Worm (Caenorhabditis elegans) whole organism, early embryonic: ENCODE measurements around the gene lron-3.

Source experiments
- B0310.2 ChIP-seq: sonication (generic microtip); optimal IDR thresholded peaks from 2 replicates; lab custom pipeline; 2016; ENCODE audit warnings: mild to moderate bottlenecking, missing genetic modification characterization, missing compliant biosample characterization
- F13C5.2 ChIP-seq: sonication (generic microtip); optimal IDR thresholded peaks from 2 replicates; lab custom pipeline; 2017; ENCODE audit warnings: mild to moderate bottlenecking, missing genetic modification characterization, inconsistent platforms, missing compliant biosample characterization
- aly-1 ChIP-seq: sonication (generic microtip); optimal IDR thresholded peaks from 2 replicates; lab custom pipeline; 2016; ENCODE audit warnings: missing genetic modification characterization, missing compliant biosample characterization
- ama-1 ChIP-seq: fragments of 150-350 bp; optimal IDR thresholded peaks from 2 replicates; lab custom pipeline; 2014
- ceh-13 ChIP-seq: fragments of 200-800 bp; sonication (Bioruptor generic); optimal IDR thresholded peaks from 2 replicates; lab custom pipeline; 2018; ENCODE audit warnings: mild to moderate bottlenecking, missing genetic modification characterization, missing compliant biosample characterization
- ceh-36 ChIP-seq: sonication (generic microtip); optimal IDR thresholded peaks from 2 replicates; lab custom pipeline; 2016; ENCODE audit warnings: missing genetic modification characterization, inconsistent platforms, missing compliant biosample characterization
- ets-7 ChIP-seq: sonication (generic microtip); optimal IDR thresholded peaks from 2 replicates; lab custom pipeline; 2016; ENCODE audit warnings: missing genotype, missing genetic modification characterization, missing compliant biosample characterization
- flt-1 ChIP-seq: fragments of 200-800 bp; sonication (Bioruptor generic); IDR thresholded peaks from 2 replicates; pipeline ENCODE4 v1.3.6; 2022; ENCODE audit warnings: missing genetic modification characterization, missing compliant biosample characterization
- hmbx-1 ChIP-seq: sonication (generic microtip); optimal IDR thresholded peaks from 2 replicates; lab custom pipeline; 2016; ENCODE audit warnings: mild to moderate bottlenecking, missing genetic modification characterization, missing compliant biosample characterization
- hmg-4 ChIP-seq: fragments of 200-800 bp; sonication (Bioruptor generic); optimal IDR thresholded peaks from 2 replicates; lab custom pipeline; 2018; ENCODE audit warnings: mild to moderate bottlenecking, missing genetic modification characterization, missing compliant biosample characterization
- hnd-1 ChIP-seq: sonication (generic microtip); optimal IDR thresholded peaks from 2 replicates; lab custom pipeline; 2016; ENCODE audit warnings: missing genetic modification characterization, missing compliant biosample characterization
- pes-1 ChIP-seq: fragments of 200-800 bp; sonication (Bioruptor generic); IDR thresholded peaks from 2 replicates; pipeline ENCODE4 v1.3.6; 2022; ENCODE audit warnings: missing genetic modification reagents, missing genetic modification characterization, missing compliant biosample characterization
- scrt-1 ChIP-seq: fragments of 200-800 bp; sonication (Bioruptor generic); IDR thresholded peaks from 2 replicates; pipeline ENCODE4 v1.3.6; 2022; ENCODE audit warnings: missing genetic modification characterization, missing compliant biosample characterization
- sea-1 ChIP-seq: fragments of 200-800 bp; sonication (Bioruptor generic); conservative IDR thresholded peaks from 2 replicates; pipeline ENCODE4 v1.3.6; 2022; ENCODE audit warnings: missing genetic modification characterization, missing compliant biosample characterization
- tbx-11 ChIP-seq: fragments of 200-800 bp; sonication (Bioruptor generic); IDR thresholded peaks from 2 replicates; pipeline ENCODE4 v1.3.6; 2022; ENCODE audit warnings: missing genetic modification characterization, missing compliant biosample characterization
- tbx-37 ChIP-seq: fragments of 200-800 bp; sonication (Bioruptor generic); conservative IDR thresholded peaks from 2 replicates; pipeline ENCODE4 v1.3.6; 2022; ENCODE audit warnings: missing genetic modification reagents, missing genetic modification characterization, missing compliant biosample characterization
- tra-4 ChIP-seq: sonication (generic microtip); optimal IDR thresholded peaks from 2 replicates; lab custom pipeline; 2017; ENCODE audit warnings: missing genetic modification characterization, missing compliant biosample characterization

The lron-3 gene

DNA sequence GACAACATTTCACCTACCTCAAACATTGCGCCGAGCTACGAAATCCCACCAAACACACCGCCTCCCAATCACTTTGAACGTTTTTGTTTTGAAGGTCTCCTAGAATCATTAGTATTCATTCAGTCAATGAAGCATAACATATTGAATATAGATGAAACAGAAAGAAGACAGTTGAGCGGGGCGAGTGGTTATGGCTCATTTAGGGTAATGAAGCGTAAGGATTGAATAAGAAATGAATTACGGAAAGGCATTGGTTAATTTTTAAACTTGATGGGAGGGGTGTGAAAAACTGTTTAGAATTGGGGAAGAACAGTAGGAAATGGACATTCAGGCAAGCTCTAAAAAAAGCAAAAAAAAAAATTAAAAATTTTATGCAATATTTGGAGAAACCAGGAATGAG is at the start of gene lron-3:
Gene lron-3 (minus strand): TSS at position 101 of the 400 bp plus-strand sequence.
- TF ChIP-seq ama-1 (lab: Kevin White, UChicago) = no peak

- TF ChIP-seq F13C5.2 (tag; lab: Kevin White, UChicago) = peak; percentile 18
- TF ChIP-seq ceh-36 = no peak
- peak; percentile 83 for TF ChIP-seq hmg-4 (GFP tag; lab: Kevin White, UChicago)
- TF ChIP-seq sea-1 (GFP tag; lab: Robert Waterston, UW) = 0 out of 2 replicates have a peak, but pooled peaks have one; percentile 39
- TF ChIP-seq aly-1 (tag; lab: Kevin White, UChicago) = peak; percentile 22
- no peak for TF ChIP-seq scrt-1 (GFP tag; lab: Robert Waterston, UW)
- TF ChIP-seq B0310.2 (tag; lab: Kevin White, UChicago) = peak; percentile 22
- peak; percentile 45; the same call in 1 of the 2 replicates for TF ChIP-seq pes-1 (GFP tag; lab: Robert Waterston, UW)
- TF ChIP-seq flt-1 (GFP tag; lab: Robert Waterston, UW) = no peak
- no peak for TF ChIP-seq hnd-1
These were observed 49.0 kb upstream of the lron-3 start, which contains the start of gene rab-14 for ce11 chrX:15606585-15607276. rab-14 (minus strand) TSS chrX:15606635.

DNA sequence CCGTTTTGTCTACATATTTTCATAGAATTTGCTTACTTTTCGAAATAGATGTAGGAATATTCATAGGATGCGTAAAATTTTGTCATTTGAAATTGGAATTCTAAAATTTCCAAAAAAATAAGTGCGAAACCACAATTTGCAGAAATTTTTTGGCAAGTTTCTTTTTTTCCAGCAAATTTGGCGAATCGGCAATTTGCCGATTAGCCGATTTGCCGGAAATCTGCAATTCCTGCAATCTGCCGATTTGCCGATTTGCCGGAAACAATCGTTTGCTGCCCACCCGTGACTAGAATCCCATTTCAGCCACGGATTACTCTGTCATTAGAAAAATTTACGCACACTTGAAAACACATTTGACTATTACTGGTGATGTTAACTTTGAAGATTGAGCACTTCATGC is 46.5 kb upstream of the lron-3 start:
- TF ChIP-seq aly-1 (tag; lab: Kevin White, UChicago) = no peak
- no peak for TF ChIP-seq tbx-11 (GFP tag; lab: Robert Waterston, UW)
- no peak for TF ChIP-seq hmbx-1 (tag; lab: Kevin White, UChicago)
- no peak for TF ChIP-seq scrt-1 (GFP tag; lab: Robert Waterston, UW)
- TF ChIP-seq ama-1 (lab: Kevin White, UChicago) = no peak
- no peak for TF ChIP-seq hnd-1
- no peak for TF ChIP-seq tra-4
- TF ChIP-seq flt-1 (GFP tag; lab: Robert Waterston, UW) = no peak
- TF ChIP-seq ets-7 (tag; lab: Kevin White, UChicago) = no peak
- TF ChIP-seq hmg-4 (GFP tag; lab: Kevin White, UChicago) = no peak
- no peak for TF ChIP-seq B0310.2 (tag; lab: Kevin White, UChicago)
- TF ChIP-seq ceh-36 = no peak
- no peak for TF ChIP-seq F13C5.2 (tag; lab: Kevin White, UChicago)
- no peak for TF ChIP-seq ceh-13

ce11 chrX:15600512-15601117 is 42.9 kb upstream of the lron-3 start, which contains the start of gene ent-2:
ent-2 (plus strand) TSS chrX:15601067.
- TF ChIP-seq hnd-1 = no peak
- TF ChIP-seq hmg-4 (GFP tag; lab: Kevin White, UChicago) = peak; percentile 55
- TF ChIP-seq flt-1 (GFP tag; lab: Robert Waterston, UW) = no peak
- no peak for TF ChIP-seq ceh-36
- no peak for TF ChIP-seq tra-4

- TF ChIP-seq hmg-4 (GFP tag; lab: Kevin White, UChicago) = no peak
- no peak for TF ChIP-seq B0310.2 (tag; lab: Kevin White, UChicago)
- TF ChIP-seq scrt-1 (GFP tag; lab: Robert Waterston, UW) = no peak
- TF ChIP-seq ets-7 (tag; lab: Kevin White, UChicago) = no peak
- no peak for TF ChIP-seq ceh-13
- no peak for TF ChIP-seq aly-1 (tag; lab: Kevin White, UChicago)
- TF ChIP-seq tra-4 = no peak
- no peak for TF ChIP-seq ama-1 (lab: Kevin White, UChicago)
- TF ChIP-seq hnd-1 = no peak
- no peak for TF ChIP-seq tbx-11 (GFP tag; lab: Robert Waterston, UW)
- no peak for TF ChIP-seq ceh-36
- no peak for TF ChIP-seq sea-1 (GFP tag; lab: Robert Waterston, UW)
- TF ChIP-seq pes-1 (GFP tag; lab: Robert Waterston, UW) = no peak
These were observed 42.2 kb upstream of the lron-3 start for ce11 chrX:15599925-15600324.

ce11 chrX:15598661-15599384 is 41.1 kb upstream of the lron-3 start:
- TF ChIP-seq ceh-13 (no peak), B0310.2 (tag; lab: Kevin White, UChicago) (no peak), ceh-36 (no peak), F13C5.2 (tag; lab: Kevin White, UChicago) (no peak), ets-7 (tag; lab: Kevin White, UChicago) (no peak), hnd-1 (no peak), tbx-11 (GFP tag; lab: Robert Waterston, UW) (no peak), aly-1 (tag; lab: Kevin White, UChicago) (no peak)

- no peak for TF ChIP-seq hnd-1
- no peak for TF ChIP-seq pes-1 (GFP tag; lab: Robert Waterston, UW)
- TF ChIP-seq hmbx-1 (tag; lab: Kevin White, UChicago) = no peak
- no peak for TF ChIP-seq ama-1 (lab: Kevin White, UChicago)
- no peak for TF ChIP-seq ceh-13
- no peak for TF ChIP-seq sea-1 (GFP tag; lab: Robert Waterston, UW)
- TF ChIP-seq tbx-37 (GFP tag; lab: Robert Waterston, UW) = no peak
- TF ChIP-seq ceh-36 = no peak
- TF ChIP-seq tra-4 = no peak
- TF ChIP-seq aly-1 (tag; lab: Kevin White, UChicago) = no peak
- no peak for TF ChIP-seq tbx-11 (GFP tag; lab: Robert Waterston, UW)
- TF ChIP-seq F13C5.2 (tag; lab: Kevin White, UChicago) = no peak
- no peak for TF ChIP-seq flt-1 (GFP tag; lab: Robert Waterston, UW)
- no peak for TF ChIP-seq B0310.2 (tag; lab: Kevin White, UChicago)
- TF ChIP-seq scrt-1 (GFP tag; lab: Robert Waterston, UW) = no peak
- no peak for TF ChIP-seq ets-7 (tag; lab: Kevin White, UChicago)
These were observed 39.3 kb upstream of the lron-3 start, which contains the start of gene K09A9.8 for ce11 chrX:15597077-15597476. K09A9.8 (minus strand) TSS chrX:15597177.
